Worm (Caenorhabditis elegans): ENCODE measurements around the gene arid-1.

arid-1 gene

ce11 chrV:156044-156869 lies 29.7 kb upstream of the arid-1 start, which contains the start of gene ttb-1 (continued):
- peak; percentile 32 for TF ChIP-seq C16A3.4 (tag; optimal IDR thresholded peaks at IDR 0.05)
- TF ChIP-seq dpl-1 (GFP tag; optimal IDR thresholded peaks at IDR 0.05): peak; percentile 91 to 97 (median 96)
- TF ChIP-seq hlh-4 (tag; optimal IDR thresholded peaks at IDR 0.05): no peak
- no peak for TF ChIP-seq lin-13 (GFP tag; optimal IDR thresholded peaks at IDR 0.05)
- 0 out of 2 replicates have a peak, but pooled peaks have one; percentile 32 for TF ChIP-seq unc-98 (GFP tag; IDR thresholded peaks at IDR 0.05)
- TF ChIP-seq tbx-2 (tag; optimal IDR thresholded peaks at IDR 0.05): peak; percentile 48
- TF ChIP-seq Y116A8C.19 (tag; optimal IDR thresholded peaks at IDR 0.05; ENCODE audit: borderline replicate concordance): no peak
- peak; percentile 64 for TF ChIP-seq dsc-1 (tag; optimal IDR thresholded peaks at IDR 0.05)
- TF ChIP-seq pax-3 (tag; optimal IDR thresholded peaks at IDR 0.05): no peak
- TF ChIP-seq mdl-1 (tag; optimal IDR thresholded peaks at IDR 0.05): peak in 1 of 2 experiments; percentile 43
- TF ChIP-seq unc-86 (tag; optimal IDR thresholded peaks at IDR 0.05): peak; percentile 38
- TF ChIP-seq mep-1 (tag; optimal IDR thresholded peaks at IDR 0.05): peak; percentile 55
- TF ChIP-seq nhr-85 (tag): peak; percentile 70
- peak; percentile 26 for TF ChIP-seq lin-15B (tag; optimal IDR thresholded peaks at IDR 0.05)
- TF ChIP-seq irx-1 (tag; optimal IDR thresholded peaks at IDR 0.05): peak; percentile 68
- peak; percentile 59 for TF ChIP-seq skn-1 (tag; optimal IDR thresholded peaks at IDR 0.05)
- peak; percentile 59 to 84 for TF ChIP-seq lsy-2 (tag; optimal IDR thresholded peaks at IDR 0.05)
- peak; percentile 44 for TF ChIP-seq swsn-7 (tag; optimal IDR thresholded peaks at IDR 0.05)
- peak; percentile 46 to 95 for TF ChIP-seq efl-1 (optimal IDR thresholded peaks at IDR 0.05)
- TF ChIP-seq efl-1 (GFP tag; optimal IDR thresholded peaks at IDR 0.05 in 1 of 2): peak; percentile 97 to 99
- no peak for TF ChIP-seq zag-1 (tag; optimal IDR thresholded peaks at IDR 0.05)
- TF ChIP-seq ceh-63 (GFP tag; optimal IDR thresholded peaks at IDR 0.05): no peak
- peak; percentile 61 for TF ChIP-seq nhr-47 (tag; optimal IDR thresholded peaks at IDR 0.05)

- no peak for TF ChIP-seq hlh-17 (GFP tag; optimal IDR thresholded peaks at IDR 0.05; ENCODE audit: borderline replicate concordance)
- TF ChIP-seq ceh-90 (tag; optimal IDR thresholded peaks at IDR 0.05): no peak
- no peak for TF ChIP-seq unc-130 (tag; optimal IDR thresholded peaks at IDR 0.05)
- no peak for TF ChIP-seq xbp-1 (tag; optimal IDR thresholded peaks at IDR 0.05)
- no peak for TF ChIP-seq ceh-82 (tag; optimal IDR thresholded peaks at IDR 0.05)
- TF ChIP-seq ztf-4 (tag; optimal IDR thresholded peaks at IDR 0.05): no peak
- TF ChIP-seq egl-27 (tag; optimal IDR thresholded peaks at IDR 0.05): no peak
- no peak for TF ChIP-seq sox-4 (tag; optimal IDR thresholded peaks at IDR 0.05)
- TF ChIP-seq unc-86 (tag; optimal IDR thresholded peaks at IDR 0.05): no peak
- TF ChIP-seq skn-1 (tag; optimal IDR thresholded peaks at IDR 0.05): no peak
- no peak for TF ChIP-seq jun-1 (tag; optimal IDR thresholded peaks at IDR 0.05)
Measured at ce11 chrV:166687-167086, 19.3 kb upstream of the arid-1 start, which contains the start of gene Y108G3AL.2. Y108G3AL.2 (plus strand) TSS chrV:166987.

- TF ChIP-seq nhr-85 (tag) (peak; percentile 57), ztf-4 (tag; optimal IDR thresholded peaks at IDR 0.05) (no peak)
Measured at ce11 chrV:172110-172509, 13.9 kb upstream of the arid-1 start, which contains the start of gene cfap-36. cfap-36 (minus strand) TSS chrV:172210.

- TF ChIP-seq ama-1 (optimal IDR thresholded peaks at IDR 0.05): no peak
- TF ChIP-seq ceh-90 (tag; optimal IDR thresholded peaks at IDR 0.05): no peak
- TF ChIP-seq vab-15 (tag; optimal IDR thresholded peaks at IDR 0.05): no peak
- no peak for TF ChIP-seq ceh-82 (tag; optimal IDR thresholded peaks at IDR 0.05)
- TF ChIP-seq fkh-8 (tag; optimal IDR thresholded peaks at IDR 0.05): peak; percentile 71
- no peak for TF ChIP-seq skn-1 (tag; optimal IDR thresholded peaks at IDR 0.05)
- TF ChIP-seq efl-3 (GFP tag; optimal IDR thresholded peaks at IDR 0.05): no peak
- TF ChIP-seq efl-1 (optimal IDR thresholded peaks at IDR 0.05): peak in 1 of 2 experiments; percentile 21
- no peak for TF ChIP-seq efl-1 (GFP tag; optimal IDR thresholded peaks at IDR 0.05 in 1 of 2)
- TF ChIP-seq fkh-10 (GFP tag; optimal IDR thresholded peaks at IDR 0.05): no peak
- no peak for TF ChIP-seq nhr-77 (tag; optimal IDR thresholded peaks at IDR 0.05)
- peak; percentile 16 for TF ChIP-seq pax-3 (tag; optimal IDR thresholded peaks at IDR 0.05)
- no peak for TF ChIP-seq nhr-237 (tag; optimal IDR thresholded peaks at IDR 0.05)
- no peak for TF ChIP-seq ets-5 (GFP tag; IDR thresholded peaks at IDR 0.05)
- no peak for TF ChIP-seq blmp-1 (tag; optimal IDR thresholded peaks at IDR 0.05)
- TF ChIP-seq pag-3 (tag; optimal IDR thresholded peaks at IDR 0.05; ENCODE audit: borderline replicate concordance, insufficient read depth): no peak
- TF ChIP-seq lin-13 (GFP tag; optimal IDR thresholded peaks at IDR 0.05): no peak
Measured at ce11 chrV:173437-173836, 12.5 kb upstream of the arid-1 start.
